Worm (Caenorhabditis elegans): ENCODE data around the gene Y97E10AR.2.
A peak's percentile ranks its signal among the peaks of the same experiment; 100 is the strongest.

Gene Y97E10AR.2

ce11 chrV:8016928-8017327 lies 20.9 kb downstream of the Y97E10AR.2 start, which contains the start of gene sptl-2:
Gene sptl-2, plus strand, starts transcription at chrV:8017207.
- no peak for TF ChIP-seq sea-2 (GFP tag; optimal IDR thresholded peaks at IDR 0.05)
- TF ChIP-seq nhr-76 (tag; optimal IDR thresholded peaks at IDR 0.05): no peak
- TF ChIP-seq elt-2 (tag; optimal IDR thresholded peaks at IDR 0.05): peak; percentile 29
- peak; percentile 67 for TF ChIP-seq pha-4 (tag; optimal IDR thresholded peaks at IDR 0.05)
- TF ChIP-seq nfya-1 (tag; optimal IDR thresholded peaks at IDR 0.05; ENCODE audit: insufficient read depth): no peak
- no peak for TF ChIP-seq elt-3 (tag; optimal IDR thresholded peaks at IDR 0.05)
- no peak for TF ChIP-seq skn-1 (tag; optimal IDR thresholded peaks at IDR 0.05)

- no peak for TF ChIP-seq ztf-11 (tag; optimal IDR thresholded peaks at IDR 0.05)
- no peak for TF ChIP-seq unc-62 (GFP tag; optimal IDR thresholded peaks at IDR 0.05)
- TF ChIP-seq pqm-1 (tag; optimal IDR thresholded peaks at IDR 0.05): peak; percentile 92
- TF ChIP-seq lin-39 (tag; optimal IDR thresholded peaks at IDR 0.05): no peak
- no peak for TF ChIP-seq hmg-11 (tag; optimal IDR thresholded peaks at IDR 0.05)
- peak; percentile 6 for TF ChIP-seq jun-1 (tag; optimal IDR thresholded peaks at IDR 0.05)
- no peak for TF ChIP-seq zag-1 (tag; optimal IDR thresholded peaks at IDR 0.05)
- TF ChIP-seq pha-4 (tag; optimal IDR thresholded peaks at IDR 0.05): peak; percentile 31
- TF ChIP-seq R02D3.7 (tag; optimal IDR thresholded peaks at IDR 0.05): no peak
- TF ChIP-seq elt-2 (tag; optimal IDR thresholded peaks at IDR 0.05): peak; percentile 96
- TF ChIP-seq ceh-82 (tag; optimal IDR thresholded peaks at IDR 0.05): no peak
- TF ChIP-seq nhr-67 (tag; optimal IDR thresholded peaks at IDR 0.05): no peak
- no peak for TF ChIP-seq ceh-16 (tag; optimal IDR thresholded peaks at IDR 0.05)
- TF ChIP-seq ZK546.5 (tag; optimal IDR thresholded peaks at IDR 0.05): no peak
- no peak for TF ChIP-seq fkh-2 (tag; optimal IDR thresholded peaks at IDR 0.05)
Observed at ce11 chrV:8017924-8018323, 21.9 kb downstream of the Y97E10AR.2 start.

ce11 chrV:8018919-8019318 lies 22.9 kb downstream of the Y97E10AR.2 start:
- TF ChIP-seq pqm-1 (tag; optimal IDR thresholded peaks at IDR 0.05) (peak; percentile 22), unc-39 (tag; optimal IDR thresholded peaks at IDR 0.05) (no peak), elt-2 (tag; optimal IDR thresholded peaks at IDR 0.05) (peak; percentile 64)

ce11 chrV:8019783-8020182 lies 23.8 kb downstream of the Y97E10AR.2 start:
- TF ChIP-seq jun-1 (tag; optimal IDR thresholded peaks at IDR 0.05): peak; percentile 8
- no peak for TF ChIP-seq unc-39 (tag; optimal IDR thresholded peaks at IDR 0.05)
- TF ChIP-seq ceh-9 (tag; optimal IDR thresholded peaks at IDR 0.05): no peak
- peak; percentile 78 for TF ChIP-seq pqm-1 (tag; optimal IDR thresholded peaks at IDR 0.05)
- TF ChIP-seq snpc-4 (tag; optimal IDR thresholded peaks at IDR 0.05): no peak
- TF ChIP-seq elt-2 (tag; optimal IDR thresholded peaks at IDR 0.05): peak; percentile 65

ce11 chrV:8022040-8022439 lies 26.1 kb downstream of the Y97E10AR.2 start, which contains the start of gene ech-3:
Gene ech-3, plus strand, starts transcription at chrV:8022217.
- TF ChIP-seq nhr-237 (tag; optimal IDR thresholded peaks at IDR 0.05) (no peak), pha-4 (tag; optimal IDR thresholded peaks at IDR 0.05) (peak; percentile 51), ceh-28 (tag; optimal IDR thresholded peaks at IDR 0.05) (peak; percentile 75), elt-2 (tag; optimal IDR thresholded peaks at IDR 0.05) (peak; percentile 39), egl-27 (tag; optimal IDR thresholded peaks at IDR 0.05) (no peak), ama-1 (optimal IDR thresholded peaks at IDR 0.05) (no peak), pqm-1 (tag; optimal IDR thresholded peaks at IDR 0.05) (peak; percentile 21), lsy-12 (tag; optimal IDR thresholded peaks at IDR 0.05) (no peak), eor-1 (tag; optimal IDR thresholded peaks at IDR 0.05) (no peak), skn-1 (tag; optimal IDR thresholded peaks at IDR 0.05) (no peak)

- TF ChIP-seq snpc-4 (tag; optimal IDR thresholded peaks at IDR 0.05) (no peak), hmg-11 (tag; optimal IDR thresholded peaks at IDR 0.05) (peak; percentile 18), mml-1 (tag; optimal IDR thresholded peaks at IDR 0.05) (no peak), lin-15B (tag; optimal IDR thresholded peaks at IDR 0.05) (peak; percentile 2), pha-4 (tag; optimal IDR thresholded peaks at IDR 0.05) (peak; percentile 30), R02D3.7 (tag; optimal IDR thresholded peaks at IDR 0.05) (peak; percentile 89), nfya-1 (tag; optimal IDR thresholded peaks at IDR 0.05; ENCODE audit: insufficient read depth) (peak; percentile 28), pqm-1 (tag; optimal IDR thresholded peaks at IDR 0.05) (no peak)
Observed at ce11 chrV:8024752-8025151, 28.8 kb downstream of the Y97E10AR.2 start, which contains the start of gene F43H9.3. Gene F43H9.3, minus strand, starts transcription at chrV:8024940.
